Worm (Caenorhabditis elegans): ENCODE data around the gene tat-4.

Gene tat-4

DNA sequence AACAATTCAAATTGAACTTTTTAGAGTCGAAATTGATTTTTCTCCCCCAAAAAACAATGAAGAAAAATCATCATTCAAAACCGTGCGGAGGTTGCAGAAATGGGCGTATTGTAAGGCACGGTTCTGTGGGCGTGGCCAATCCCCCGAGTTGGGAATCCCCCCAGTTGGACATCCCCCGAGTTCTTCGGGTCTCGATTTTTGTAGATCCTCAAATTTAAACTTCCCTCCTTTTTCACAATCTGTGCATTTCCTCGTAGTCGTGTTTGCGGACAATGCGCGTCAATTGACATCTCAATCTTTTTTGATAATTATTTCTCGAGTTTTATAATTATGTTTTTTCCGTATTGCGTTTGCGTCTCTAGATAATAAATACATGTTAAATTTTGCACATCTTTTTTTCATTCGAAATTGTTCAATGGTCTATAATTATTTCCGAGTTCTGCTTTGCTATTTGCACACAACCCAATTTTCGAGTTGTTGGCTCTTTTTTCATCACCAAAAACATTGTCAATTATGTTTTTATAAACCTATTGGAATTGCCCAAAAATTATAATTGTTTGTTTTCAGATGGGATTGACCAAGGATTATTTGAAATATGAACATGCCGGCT, 25.8 kb upstream of the tat-4 start, which contains the start of gene F13H8.2:
Gene F13H8.2 (plus strand): TSS at position 560 of the 610 bp plus-strand sequence.
- TF ChIP-seq swsn-7 (tag; optimal IDR thresholded peaks at IDR 0.05), result peak; percentile 82
- TF ChIP-seq nhr-12 (tag; optimal IDR thresholded peaks at IDR 0.05), result no peak
- no peak for TF ChIP-seq hlh-4 (tag; optimal IDR thresholded peaks at IDR 0.05)
- TF ChIP-seq ama-1 (optimal IDR thresholded peaks at IDR 0.05), result peak; percentile 67
- peak; percentile 70 for TF ChIP-seq blmp-1 (tag; optimal IDR thresholded peaks at IDR 0.05)
- peak; percentile 68 for TF ChIP-seq fkh-8 (tag; optimal IDR thresholded peaks at IDR 0.05)
- peak; percentile 83 for TF ChIP-seq ceh-8 (GFP tag; optimal IDR thresholded peaks at IDR 0.05)
- peak; percentile 44 for TF ChIP-seq skn-1 (tag; optimal IDR thresholded peaks at IDR 0.05)
- peak; percentile 80 for TF ChIP-seq mep-1 (tag; optimal IDR thresholded peaks at IDR 0.05)
- no peak for TF ChIP-seq aha-1 (tag; optimal IDR thresholded peaks at IDR 0.05)
- no peak for TF ChIP-seq pqm-1 (tag; optimal IDR thresholded peaks at IDR 0.05)
- peak; percentile 98 for TF ChIP-seq F16B12.6 (tag; optimal IDR thresholded peaks at IDR 0.05)
- peak; percentile 20 for TF ChIP-seq fkh-10 (GFP tag; optimal IDR thresholded peaks at IDR 0.05)
- no peak for TF ChIP-seq nhr-11 (tag; optimal IDR thresholded peaks at IDR 0.05)
- TF ChIP-seq lsy-2 (tag; optimal IDR thresholded peaks at IDR 0.05), result peak; percentile 82 to 90
- peak; percentile 86 for TF ChIP-seq snu-23 (GFP tag; optimal IDR thresholded peaks at IDR 0.05)
- peak; percentile 80 for TF ChIP-seq unc-86 (tag; optimal IDR thresholded peaks at IDR 0.05)
- peak; percentile 58 for TF ChIP-seq C04F5.9 (tag; optimal IDR thresholded peaks at IDR 0.05)
- no peak for TF ChIP-seq unc-30 (tag; optimal IDR thresholded peaks at IDR 0.05)
- no peak for TF ChIP-seq hlh-17 (GFP tag; optimal IDR thresholded peaks at IDR 0.05; ENCODE audit: borderline replicate concordance)
- TF ChIP-seq nhr-47 (tag; optimal IDR thresholded peaks at IDR 0.05), result peak; percentile 91
- peak in 1 of 2 experiments; percentile 75 for TF ChIP-seq mdl-1 (tag; optimal IDR thresholded peaks at IDR 0.05)
- TF ChIP-seq efl-3 (GFP tag; optimal IDR thresholded peaks at IDR 0.05), result no peak
- TF ChIP-seq pax-3 (tag; optimal IDR thresholded peaks at IDR 0.05), result peak; percentile 59
- peak; percentile 51 for TF ChIP-seq fos-1 (tag; optimal IDR thresholded peaks at IDR 0.05)
- TF ChIP-seq lir-3 (tag; optimal IDR thresholded peaks at IDR 0.05; ENCODE audit: poor library complexity), result peak; percentile 72
- TF ChIP-seq ceh-90 (tag; optimal IDR thresholded peaks at IDR 0.05), result no peak
- peak; percentile 25 for TF ChIP-seq sox-4 (tag; optimal IDR thresholded peaks at IDR 0.05)
- TF ChIP-seq elt-2 (tag; optimal IDR thresholded peaks at IDR 0.05), result peak; percentile 37
- peak; percentile 90 for TF ChIP-seq nhr-71 (tag; optimal IDR thresholded peaks at IDR 0.05)
- peak; percentile 58 for TF ChIP-seq irx-1 (tag; optimal IDR thresholded peaks at IDR 0.05)
- TF ChIP-seq alr-1 (tag; optimal IDR thresholded peaks at IDR 0.05; ENCODE audit: borderline replicate concordance), result no peak
- TF ChIP-seq ces-1 (GFP tag; optimal IDR thresholded peaks at IDR 0.05), result no peak
- TF ChIP-seq lin-39 (tag; optimal IDR thresholded peaks at IDR 0.05), result no peak
- TF ChIP-seq nhr-237 (tag; optimal IDR thresholded peaks at IDR 0.05), result no peak
- TF ChIP-seq ceh-63 (GFP tag; optimal IDR thresholded peaks at IDR 0.05), result no peak
- peak; percentile 83 for TF ChIP-seq mab-9 (GFP tag; IDR thresholded peaks at IDR 0.05)
- TF ChIP-seq vab-15 (tag; optimal IDR thresholded peaks at IDR 0.05), result peak; percentile 41
- peak; percentile 56 for TF ChIP-seq lin-13 (GFP tag; optimal IDR thresholded peaks at IDR 0.05)
- no peak for TF ChIP-seq fkh-4 (tag; optimal IDR thresholded peaks at IDR 0.05; ENCODE audit: borderline replicate concordance)
- TF ChIP-seq nhr-77 (tag; optimal IDR thresholded peaks at IDR 0.05), result peak; percentile 62
- TF ChIP-seq ztf-4 (tag; optimal IDR thresholded peaks at IDR 0.05), result peak; percentile 47
- TF ChIP-seq tbx-2 (tag; optimal IDR thresholded peaks at IDR 0.05), result peak; percentile 86
- no peak for TF ChIP-seq pag-3 (tag; optimal IDR thresholded peaks at IDR 0.05; ENCODE audit: borderline replicate concordance, insufficient read depth)
- TF ChIP-seq jun-1 (tag; optimal IDR thresholded peaks at IDR 0.05), result peak; percentile 57
- no peak for TF ChIP-seq unc-98 (GFP tag; IDR thresholded peaks at IDR 0.05)
- no peak for TF ChIP-seq sptf-1 (tag; optimal IDR thresholded peaks at IDR 0.05)
- peak; percentile 96 to 98 (median 97) for TF ChIP-seq dpl-1 (GFP tag; optimal IDR thresholded peaks at IDR 0.05)
- no peak for TF ChIP-seq nhr-28 (tag; optimal IDR thresholded peaks at IDR 0.05)
- TF ChIP-seq C34B4.2 (tag; optimal IDR thresholded peaks at IDR 0.05), result no peak
- TF ChIP-seq xbp-1 (tag; optimal IDR thresholded peaks at IDR 0.05), result peak; percentile 75
- peak; percentile 80 for TF ChIP-seq C16A3.4 (tag; optimal IDR thresholded peaks at IDR 0.05)
- TF ChIP-seq ztf-11 (tag; optimal IDR thresholded peaks at IDR 0.05), result peak in 1 of 2 experiments; percentile 59

All from whole organism, L1 larva.